Worm (Caenorhabditis elegans) whole organism, mixed stage, embryonic: ENCODE results near the gene Y38H6C.8.
A peak's percentile ranks its signal among the peaks of the same experiment; 100 is the strongest.
"Not testable (repeated sequence)": the region's sequence is repeated elsewhere in the genome, so short reads cannot be mapped to it uniquely, and the experiment has no call there.

ENCODE experiments used
- M03D4.4 ChIP-seq: sonication (generic microtip); optimal IDR thresholded peaks from 2 replicates; lab custom pipeline; 2017; ENCODE audit warnings: mild to moderate bottlenecking, missing genetic modification characterization, missing compliant biosample characterization
- ceh-39 ChIP-seq: fragments of 150-350 bp; optimal IDR thresholded peaks from 2 replicates; lab custom pipeline; 2014; ENCODE audit warnings: missing biosample characterization, missing genetic modification characterization
- ceh-43 ChIP-seq: fragments of 200-800 bp; sonication (Bioruptor generic); optimal IDR thresholded peaks from 2 replicates; lab custom pipeline; 2018; ENCODE audit warnings: mild to moderate bottlenecking, missing genetic modification characterization, moderate library complexity, missing compliant biosample characterization
- ceh-83 ChIP-seq: fragments of 200-800 bp; sonication (Bioruptor generic); optimal IDR thresholded peaks from 2 replicates; lab custom pipeline; 2018; ENCODE audit warnings: mild to moderate bottlenecking, missing genetic modification characterization, missing compliant biosample characterization
- ces-1 ChIP-seq: fragments of 150-350 bp; optimal IDR thresholded peaks from 2 replicates; lab custom pipeline; 2014; ENCODE audit warnings: missing biosample characterization, missing genetic modification reagents, missing genetic modification characterization
- cnd-1 ChIP-seq: fragments of 200-800 bp; sonication (Bioruptor generic); optimal IDR thresholded peaks from 2 replicates; lab custom pipeline; 2018; ENCODE audit warnings: mild to moderate bottlenecking, missing genetic modification characterization, missing compliant biosample characterization
- drap-1 ChIP-seq: fragments of 200-800 bp; sonication (Bioruptor generic); optimal IDR thresholded peaks from 3 replicates; lab custom pipeline; 2018; ENCODE audit warnings: mild to moderate bottlenecking, missing genetic modification characterization, missing compliant biosample characterization
- elt-1 ChIP-seq: sonication (generic microtip); optimal IDR thresholded peaks from 2 replicates; lab custom pipeline; 2017; ENCODE audit warnings: missing genetic modification characterization, mild to moderate bottlenecking, missing compliant biosample characterization, antibody characterized with exemption, moderate library complexity, borderline replicate concordance; ENCODE audit not compliant: insufficient read depth
- flh-1 ChIP-seq: fragments of 200-800 bp; sonication (Bioruptor generic); optimal IDR thresholded peaks from 2 replicates; lab custom pipeline; 2018; ENCODE audit warnings: mild to moderate bottlenecking, missing genetic modification characterization, moderate library complexity, missing compliant biosample characterization
- ham-2 ChIP-seq: fragments of 200-800 bp; sonication (Bioruptor generic); optimal IDR thresholded peaks from 2 replicates; lab custom pipeline; 2018; ENCODE audit warnings: mild to moderate bottlenecking, missing genetic modification characterization, missing compliant biosample characterization
- lin-13 ChIP-seq: fragments of 150-350 bp; optimal IDR thresholded peaks from 2 replicates; lab custom pipeline; 2014; ENCODE audit warnings: missing biosample characterization, missing genetic modification characterization
- lin-32 ChIP-seq: fragments of 200-800 bp; sonication (Bioruptor generic); optimal IDR thresholded peaks from 2 replicates; lab custom pipeline; 2018; ENCODE audit warnings: mild to moderate bottlenecking, missing genetic modification characterization, missing compliant biosample characterization
- lsy-2 ChIP-seq: fragments of 150-350 bp; optimal IDR thresholded peaks from 2 replicates; lab custom pipeline; 2014; ENCODE audit warnings: missing biosample characterization, missing genetic modification characterization
- mep-1 ChIP-seq: fragments of 150-350 bp; optimal IDR thresholded peaks from 2 replicates; lab custom pipeline; 2017; ENCODE audit warnings: missing biosample characterization, missing genetic modification reagents, missing genetic modification characterization, inconsistent platforms
- nhr-12 ChIP-seq: fragments of 150-350 bp; optimal IDR thresholded peaks from 2 replicates; lab custom pipeline; 2014; ENCODE audit warnings: missing biosample characterization, missing genetic modification characterization
- nhr-2 ChIP-seq: fragments of 150-350 bp; optimal IDR thresholded peaks from 2 replicates; lab custom pipeline; 2014; ENCODE audit warnings: missing biosample characterization, missing genetic modification characterization
- nhr-237 ChIP-seq: fragments of 150-350 bp; optimal IDR thresholded peaks from 2 replicates; lab custom pipeline; 2014; ENCODE audit warnings: missing biosample characterization, missing genetic modification characterization
- nhr-28 ChIP-seq: fragments of 150-350 bp; optimal IDR thresholded peaks from 2 replicates; lab custom pipeline; 2014; ENCODE audit warnings: missing biosample characterization, missing genetic modification characterization
- nhr-76 ChIP-seq: sonication (generic microtip); optimal IDR thresholded peaks from 2 replicates; lab custom pipeline; 2017; ENCODE audit warnings: missing biosample characterization, missing genetic modification characterization
- pha-4 ChIP-seq: fragments of 150-350 bp; optimal IDR thresholded peaks from 2 replicates; lab custom pipeline; 2018; ENCODE audit warnings: missing biosample characterization, missing genetic modification reagents, missing genetic modification characterization
- sem-2 ChIP-seq: fragments of 200-800 bp; sonication (Bioruptor generic); optimal IDR thresholded peaks from 2 replicates; lab custom pipeline; 2018; ENCODE audit warnings: mild to moderate bottlenecking, missing genetic modification characterization, missing compliant biosample characterization
- snpc-4 ChIP-seq: fragments of 150-350 bp; optimal IDR thresholded peaks from 2 replicates; lab custom pipeline; 2014; ENCODE audit warnings: missing biosample characterization, missing genetic modification characterization
- sptf-1 ChIP-seq: sonication (generic microtip); optimal IDR thresholded peaks from 2 replicates; lab custom pipeline; 2017; ENCODE audit warnings: mild to moderate bottlenecking, missing genetic modification characterization, moderate library complexity, missing compliant biosample characterization
- tbx-8 ChIP-seq: fragments of 200-800 bp; sonication (Bioruptor generic); optimal IDR thresholded peaks from 2 replicates; lab custom pipeline; 2018; ENCODE audit warnings: mild to moderate bottlenecking, missing genetic modification characterization, moderate library complexity, missing compliant biosample characterization
- unc-120 ChIP-seq: sonication (generic microtip); optimal IDR thresholded peaks from 2 replicates; lab custom pipeline; 2017; ENCODE audit warnings: missing genetic modification characterization, missing compliant biosample characterization; ENCODE audit not compliant: poor library complexity, severe bottlenecking
- unc-39 ChIP-seq: fragments of 150-350 bp; optimal IDR thresholded peaks from 2 replicates; lab custom pipeline; 2014; ENCODE audit warnings: missing biosample characterization, missing genetic modification characterization
- unc-62 ChIP-seq: fragments of 150-350 bp; optimal IDR thresholded peaks from 2 replicates; lab custom pipeline; 2014; ENCODE audit warnings: missing biosample characterization, missing genetic modification reagents, missing genetic modification characterization
- zip-8 ChIP-seq: fragments of 150-350 bp; optimal IDR thresholded peaks from 2 replicates; lab custom pipeline; 2014; ENCODE audit warnings: missing biosample characterization, missing genetic modification characterization
- ztf-11 ChIP-seq: fragments of 150-350 bp; optimal IDR thresholded peaks from 2 replicates; lab custom pipeline; 2014; ENCODE audit warnings: missing biosample characterization, missing genetic modification characterization

The Y38H6C.8 gene

ce11 chrV:20513661-20514060 is at the start of gene Y38H6C.8:
Gene Y38H6C.8, plus strand, starts transcription at chrV:20513961.
- not testable (repeated sequence) for TF ChIP-seq unc-62; nhr-237 (tag; lab: Kevin White, UChicago); unc-39
- TF ChIP-seq, all 35 proteins: peak for 0; not testable (repeated sequence) for 35

ce11 chrV:20464778-20465177 is 49.0 kb upstream of the Y38H6C.8 start:
- TF ChIP-seq ceh-83 (GFP tag; lab: Kevin White, UChicago) (no peak), unc-120 (tag; lab: Kevin White, UChicago) (peak; percentile 7), lin-13 (tag; lab: Kevin White, UChicago) (no peak), ces-1 (GFP tag; lab: Kevin White, UChicago) (peak; percentile 37), sem-2 (GFP tag; lab: Kevin White, UChicago) (no peak)
- TF ChIP-seq, all 35 proteins: peak for 2

- no peak for TF ChIP-seq ceh-43 (GFP tag; lab: Kevin White, UChicago)
- TF ChIP-seq flh-1 (GFP tag; lab: Kevin White, UChicago): no peak
- no peak for TF ChIP-seq cnd-1 (tag; lab: Kevin White, UChicago)
- no peak for TF ChIP-seq unc-39
- TF ChIP-seq M03D4.4 (tag; lab: Kevin White, UChicago): no peak
- TF ChIP-seq lsy-2 (tag; lab: Kevin White, UChicago): no peak
- TF ChIP-seq ztf-11 (tag; lab: Kevin White, UChicago): no peak
- no peak for TF ChIP-seq tbx-8 (GFP tag; lab: Kevin White, UChicago)
- no peak for TF ChIP-seq snpc-4 (tag; lab: Kevin White, UChicago)
Observed at ce11 chrV:20470385-20470784, 43.4 kb upstream of the Y38H6C.8 start, which contains the start of gene B0250.8. Gene B0250.8, minus strand, starts transcription at chrV:20470485.

ce11 chrV:20475029-20475428 is 38.7 kb upstream of the Y38H6C.8 start:
- TF ChIP-seq lsy-2 (tag; lab: Kevin White, UChicago) (no peak), nhr-28 (tag; lab: Kevin White, UChicago) (no peak), tbx-8 (GFP tag; lab: Kevin White, UChicago) (no peak), ceh-43 (GFP tag; lab: Kevin White, UChicago) (no peak), flh-1 (GFP tag; lab: Kevin White, UChicago) (no peak), elt-1 (tag; lab: Kevin White, UChicago) (no peak), nhr-237 (tag; lab: Kevin White, UChicago) (no peak), sptf-1 (tag; lab: Kevin White, UChicago) (no peak), M03D4.4 (tag; lab: Kevin White, UChicago) (no peak), nhr-76 (no peak), unc-120 (tag; lab: Kevin White, UChicago) (no peak), lin-32 (no peak), ces-1 (GFP tag; lab: Kevin White, UChicago) (no peak), zip-8 (tag; lab: Kevin White, UChicago) (no peak), ceh-83 (GFP tag; lab: Kevin White, UChicago) (no peak), ztf-11 (tag; lab: Kevin White, UChicago) (no peak), sem-2 (GFP tag; lab: Kevin White, UChicago) (no peak), lin-13 (tag; lab: Kevin White, UChicago) (no peak), nhr-2 (tag; lab: Kevin White, UChicago) (no peak), mep-1 (tag; lab: Kevin White, UChicago) (no peak)

ce11 chrV:20475830-20476229 is 37.9 kb upstream of the Y38H6C.8 start, which contains the start of gene B0250.7:
Gene B0250.7, minus strand, starts transcription at chrV:20476061.
- TF ChIP-seq lsy-2 (tag; lab: Kevin White, UChicago) (peak; percentile 76), cnd-1 (tag; lab: Kevin White, UChicago) (no peak), nhr-12 (tag; lab: Kevin White, UChicago) (no peak), flh-1 (GFP tag; lab: Kevin White, UChicago) (no peak), drap-1 (no peak), nhr-76 (no peak)

- TF ChIP-seq ceh-39 (tag; lab: Kevin White, UChicago): no peak
- no peak for TF ChIP-seq nhr-28 (tag; lab: Kevin White, UChicago)
- no peak for TF ChIP-seq elt-1 (tag; lab: Kevin White, UChicago)
- no peak for TF ChIP-seq ces-1 (GFP tag; lab: Kevin White, UChicago)
- no peak for TF ChIP-seq unc-39
- TF ChIP-seq ham-2 (GFP tag; lab: Kevin White, UChicago): no peak
- TF ChIP-seq mep-1 (tag; lab: Kevin White, UChicago): no peak
- TF ChIP-seq ceh-83 (GFP tag; lab: Kevin White, UChicago): no peak
- TF ChIP-seq sem-2 (GFP tag; lab: Kevin White, UChicago): no peak
- no peak for TF ChIP-seq pha-4 (tag; lab: Kevin White, UChicago)
Observed at ce11 chrV:20476514-20476913, 37.2 kb upstream of the Y38H6C.8 start.
